Worm (Caenorhabditis elegans) whole organism, mixed stage, embryonic: ENCODE data around the gene T01G5.7.

ENCODE experiments used
- M03D4.4 ChIP-seq: sonication (generic microtip); optimal IDR thresholded peaks from 2 replicates; lab custom pipeline; 2017; ENCODE audit warnings: mild to moderate bottlenecking, missing genetic modification characterization, missing compliant biosample characterization
- bed-3 ChIP-seq: fragments of 200-800 bp; sonication (Bioruptor generic); optimal IDR thresholded peaks from 3 replicates; lab custom pipeline; 2018; ENCODE audit warnings: mild to moderate bottlenecking, missing genetic modification characterization, moderate library complexity, missing compliant biosample characterization
- blmp-1 ChIP-seq: fragments of 150-350 bp; optimal IDR thresholded peaks from 2 replicates; lab custom pipeline; 2014; ENCODE audit warnings: missing biosample characterization, missing genetic modification characterization
- ceh-39 ChIP-seq: fragments of 150-350 bp; optimal IDR thresholded peaks from 2 replicates; lab custom pipeline; 2014; ENCODE audit warnings: missing biosample characterization, missing genetic modification characterization
- ceh-43 ChIP-seq: fragments of 200-800 bp; sonication (Bioruptor generic); optimal IDR thresholded peaks from 2 replicates; lab custom pipeline; 2018; ENCODE audit warnings: mild to moderate bottlenecking, missing genetic modification characterization, moderate library complexity, missing compliant biosample characterization
- ceh-83 ChIP-seq: fragments of 200-800 bp; sonication (Bioruptor generic); optimal IDR thresholded peaks from 2 replicates; lab custom pipeline; 2018; ENCODE audit warnings: mild to moderate bottlenecking, missing genetic modification characterization, missing compliant biosample characterization
- ces-1 ChIP-seq: fragments of 150-350 bp; optimal IDR thresholded peaks from 2 replicates; lab custom pipeline; 2014; ENCODE audit warnings: missing biosample characterization, missing genetic modification reagents, missing genetic modification characterization
- cnd-1 ChIP-seq: fragments of 200-800 bp; sonication (Bioruptor generic); optimal IDR thresholded peaks from 2 replicates; lab custom pipeline; 2018; ENCODE audit warnings: mild to moderate bottlenecking, missing genetic modification characterization, missing compliant biosample characterization
- drap-1 ChIP-seq: fragments of 200-800 bp; sonication (Bioruptor generic); optimal IDR thresholded peaks from 3 replicates; lab custom pipeline; 2018; ENCODE audit warnings: mild to moderate bottlenecking, missing genetic modification characterization, missing compliant biosample characterization
- elt-1 ChIP-seq: sonication (generic microtip); optimal IDR thresholded peaks from 2 replicates; lab custom pipeline; 2017; ENCODE audit warnings: missing genetic modification characterization, mild to moderate bottlenecking, missing compliant biosample characterization, antibody characterized with exemption, moderate library complexity, borderline replicate concordance; ENCODE audit not compliant: insufficient read depth
- flh-1 ChIP-seq: fragments of 200-800 bp; sonication (Bioruptor generic); optimal IDR thresholded peaks from 2 replicates; lab custom pipeline; 2018; ENCODE audit warnings: mild to moderate bottlenecking, missing genetic modification characterization, moderate library complexity, missing compliant biosample characterization
- ham-2 ChIP-seq: fragments of 200-800 bp; sonication (Bioruptor generic); optimal IDR thresholded peaks from 2 replicates; lab custom pipeline; 2018; ENCODE audit warnings: mild to moderate bottlenecking, missing genetic modification characterization, missing compliant biosample characterization
- hlh-1 ChIP-seq: fragments of 150-350 bp; optimal IDR thresholded peaks from 2 replicates; lab custom pipeline; 2014; ENCODE audit warnings: missing biosample characterization, missing genetic modification reagents, missing genetic modification characterization
- lin-13 ChIP-seq: fragments of 150-350 bp; optimal IDR thresholded peaks from 2 replicates; lab custom pipeline; 2014; ENCODE audit warnings: missing biosample characterization, missing genetic modification characterization
- lin-32 ChIP-seq: fragments of 200-800 bp; sonication (Bioruptor generic); optimal IDR thresholded peaks from 2 replicates; lab custom pipeline; 2018; ENCODE audit warnings: mild to moderate bottlenecking, missing genetic modification characterization, missing compliant biosample characterization
- lsy-2 ChIP-seq: fragments of 150-350 bp; optimal IDR thresholded peaks from 2 replicates; lab custom pipeline; 2014; ENCODE audit warnings: missing biosample characterization, missing genetic modification characterization
- mab-5 ChIP-seq: fragments of 150-350 bp; optimal IDR thresholded peaks from 2 replicates; lab custom pipeline; 2014; ENCODE audit warnings: missing biosample characterization, missing genetic modification characterization
- mep-1 ChIP-seq: fragments of 150-350 bp; optimal IDR thresholded peaks from 2 replicates; lab custom pipeline; 2017; ENCODE audit warnings: missing biosample characterization, missing genetic modification reagents, missing genetic modification characterization, inconsistent platforms
- mls-2 ChIP-seq: sonication (generic microtip); optimal IDR thresholded peaks from 2 replicates; lab custom pipeline; 2016; ENCODE audit warnings: mild to moderate bottlenecking, missing genetic modification characterization, moderate library complexity, missing compliant biosample characterization
- nhr-12 ChIP-seq: fragments of 150-350 bp; optimal IDR thresholded peaks from 2 replicates; lab custom pipeline; 2014; ENCODE audit warnings: missing biosample characterization, missing genetic modification characterization
- nhr-2 ChIP-seq: fragments of 150-350 bp; optimal IDR thresholded peaks from 2 replicates; lab custom pipeline; 2014; ENCODE audit warnings: missing biosample characterization, missing genetic modification characterization
- nhr-237 ChIP-seq: fragments of 150-350 bp; optimal IDR thresholded peaks from 2 replicates; lab custom pipeline; 2014; ENCODE audit warnings: missing biosample characterization, missing genetic modification characterization
- nhr-28 ChIP-seq: fragments of 150-350 bp; optimal IDR thresholded peaks from 2 replicates; lab custom pipeline; 2014; ENCODE audit warnings: missing biosample characterization, missing genetic modification characterization
- nhr-76 ChIP-seq: sonication (generic microtip); optimal IDR thresholded peaks from 2 replicates; lab custom pipeline; 2017; ENCODE audit warnings: missing biosample characterization, missing genetic modification characterization
- pha-4 ChIP-seq: fragments of 150-350 bp; optimal IDR thresholded peaks from 2 replicates; lab custom pipeline; 2018; ENCODE audit warnings: missing biosample characterization, missing genetic modification reagents, missing genetic modification characterization
- sem-2 ChIP-seq: fragments of 200-800 bp; sonication (Bioruptor generic); optimal IDR thresholded peaks from 2 replicates; lab custom pipeline; 2018; ENCODE audit warnings: mild to moderate bottlenecking, missing genetic modification characterization, missing compliant biosample characterization
- snpc-4 ChIP-seq: fragments of 150-350 bp; optimal IDR thresholded peaks from 2 replicates; lab custom pipeline; 2014; ENCODE audit warnings: missing biosample characterization, missing genetic modification characterization
- sptf-1 ChIP-seq: sonication (generic microtip); optimal IDR thresholded peaks from 2 replicates; lab custom pipeline; 2017; ENCODE audit warnings: mild to moderate bottlenecking, missing genetic modification characterization, moderate library complexity, missing compliant biosample characterization
- tbx-8 ChIP-seq: fragments of 200-800 bp; sonication (Bioruptor generic); optimal IDR thresholded peaks from 2 replicates; lab custom pipeline; 2018; ENCODE audit warnings: mild to moderate bottlenecking, missing genetic modification characterization, moderate library complexity, missing compliant biosample characterization
- unc-120 ChIP-seq: sonication (generic microtip); optimal IDR thresholded peaks from 2 replicates; lab custom pipeline; 2017; ENCODE audit warnings: missing genetic modification characterization, missing compliant biosample characterization; ENCODE audit not compliant: poor library complexity, severe bottlenecking
- unc-39 ChIP-seq: fragments of 150-350 bp; optimal IDR thresholded peaks from 2 replicates; lab custom pipeline; 2014; ENCODE audit warnings: missing biosample characterization, missing genetic modification characterization
- unc-62 ChIP-seq: fragments of 150-350 bp; optimal IDR thresholded peaks from 2 replicates; lab custom pipeline; 2014; ENCODE audit warnings: missing biosample characterization, missing genetic modification reagents, missing genetic modification characterization
- zip-8 ChIP-seq: fragments of 150-350 bp; optimal IDR thresholded peaks from 2 replicates; lab custom pipeline; 2014; ENCODE audit warnings: missing biosample characterization, missing genetic modification characterization
- ztf-11 ChIP-seq: fragments of 150-350 bp; optimal IDR thresholded peaks from 2 replicates; lab custom pipeline; 2014; ENCODE audit warnings: missing biosample characterization, missing genetic modification characterization

Gene T01G5.7

ce11 chrV:15072738-15073137 is 39.0 kb upstream of the T01G5.7 start:
- TF ChIP-seq ces-1 (GFP tag; lab: Kevin White, UChicago) (peak; percentile 95), hlh-1 (tag; lab: Kevin White, UChicago) (no peak), lin-13 (tag; lab: Kevin White, UChicago) (no peak), drap-1 (GFP tag; lab: Kevin White, UChicago) (peak; percentile 70), elt-1 (tag; lab: Kevin White, UChicago) (peak; percentile 36), nhr-2 (tag; lab: Kevin White, UChicago) (no peak)
- TF ChIP-seq, all 35 proteins: peak for 3

- TF ChIP-seq snpc-4 (tag; lab: Kevin White, UChicago), result no peak
- peak; percentile 60 for TF ChIP-seq ces-1 (GFP tag; lab: Kevin White, UChicago)
Measured at ce11 chrV:15074907-15075306, 36.9 kb upstream of the T01G5.7 start.

- TF ChIP-seq unc-120 (tag; lab: Kevin White, UChicago) (peak; percentile 19), bed-3 (no peak), zip-8 (tag; lab: Kevin White, UChicago) (no peak), sptf-1 (tag; lab: Kevin White, UChicago) (no peak), nhr-76 (no peak), cnd-1 (tag; lab: Kevin White, UChicago) (no peak), mab-5 (tag; lab: Kevin White, UChicago) (peak; percentile 16), nhr-12 (no peak), unc-62 (GFP tag; lab: Kevin White, UChicago) (peak; percentile 82)
Measured at ce11 chrV:15078560-15078959, 33.2 kb upstream of the T01G5.7 start.

ce11 chrV:15082291-15082690 is 29.5 kb upstream of the T01G5.7 start, which contains the start of the genes C01G10.10 and C01G10.9:
Gene C01G10.10, minus strand, starts transcription at chrV:15082441.
Gene C01G10.9, plus strand, starts transcription at chrV:15082530.
- TF ChIP-seq ceh-43 (GFP tag; lab: Kevin White, UChicago), result no peak
- peak; percentile 3 for TF ChIP-seq cnd-1 (tag; lab: Kevin White, UChicago)
- TF ChIP-seq lin-13 (tag; lab: Kevin White, UChicago), result no peak
- peak; percentile 41 for TF ChIP-seq lsy-2 (tag; lab: Kevin White, UChicago)
- TF ChIP-seq drap-1 (GFP tag; lab: Kevin White, UChicago), result peak; percentile 37
- TF ChIP-seq ces-1 (GFP tag; lab: Kevin White, UChicago), result peak; percentile 8
- TF ChIP-seq flh-1 (GFP tag; lab: Kevin White, UChicago), result no peak
- no peak for TF ChIP-seq unc-39 (tag; lab: Kevin White, UChicago)

ce11 chrV:15083659-15084058 is 28.1 kb upstream of the T01G5.7 start:
- TF ChIP-seq mep-1 (tag; lab: Kevin White, UChicago) (no peak), cnd-1 (tag; lab: Kevin White, UChicago) (no peak), ceh-43 (GFP tag; lab: Kevin White, UChicago) (no peak), ceh-39 (tag; lab: Kevin White, UChicago) (no peak), mls-2 (tag; lab: Kevin White, UChicago) (no peak), ham-2 (GFP tag; lab: Kevin White, UChicago) (no peak), elt-1 (tag; lab: Kevin White, UChicago) (no peak), blmp-1 (tag; lab: Kevin White, UChicago) (no peak), sem-2 (GFP tag; lab: Kevin White, UChicago) (no peak), unc-120 (tag; lab: Kevin White, UChicago) (no peak)

- no peak for TF ChIP-seq tbx-8
- TF ChIP-seq snpc-4 (tag; lab: Kevin White, UChicago), result no peak
- TF ChIP-seq unc-62 (GFP tag; lab: Kevin White, UChicago), result no peak
- no peak for TF ChIP-seq ham-2 (GFP tag; lab: Kevin White, UChicago)
- TF ChIP-seq ces-1 (GFP tag; lab: Kevin White, UChicago), result peak; percentile 97
- no peak for TF ChIP-seq nhr-76
- peak; percentile 46 for TF ChIP-seq pha-4 (tag; lab: Kevin White, UChicago)
- no peak for TF ChIP-seq unc-120 (tag; lab: Kevin White, UChicago)
- peak; percentile 70 for TF ChIP-seq drap-1 (GFP tag; lab: Kevin White, UChicago)
- TF ChIP-seq zip-8 (tag; lab: Kevin White, UChicago), result no peak
- peak; percentile 87 for TF ChIP-seq mep-1 (tag; lab: Kevin White, UChicago)
- TF ChIP-seq bed-3, result no peak
- TF ChIP-seq elt-1 (tag; lab: Kevin White, UChicago), result no peak
- peak; percentile 73 for TF ChIP-seq ceh-39 (tag; lab: Kevin White, UChicago)
- no peak for TF ChIP-seq ceh-83 (GFP tag; lab: Kevin White, UChicago)
- TF ChIP-seq mab-5 (tag; lab: Kevin White, UChicago), result peak; percentile 61
- TF ChIP-seq nhr-2 (tag; lab: Kevin White, UChicago), result no peak
- no peak for TF ChIP-seq ztf-11 (tag; lab: Kevin White, UChicago)
- no peak for TF ChIP-seq blmp-1 (tag; lab: Kevin White, UChicago)
- no peak for TF ChIP-seq sem-2 (GFP tag; lab: Kevin White, UChicago)
- TF ChIP-seq lin-13 (tag; lab: Kevin White, UChicago), result peak; percentile 44
- TF ChIP-seq nhr-237 (tag; lab: Kevin White, UChicago), result peak; percentile 90
- TF ChIP-seq lsy-2 (tag; lab: Kevin White, UChicago), result peak; percentile 73
- no peak for TF ChIP-seq nhr-28 (tag; lab: Kevin White, UChicago)
- TF ChIP-seq M03D4.4 (tag; lab: Kevin White, UChicago), result peak; percentile 44
- peak; percentile 2 for TF ChIP-seq hlh-1 (tag; lab: Kevin White, UChicago)
- no peak for TF ChIP-seq nhr-12
- no peak for TF ChIP-seq unc-39 (tag; lab: Kevin White, UChicago)
- TF ChIP-seq ceh-43 (GFP tag; lab: Kevin White, UChicago), result peak; percentile 70
- peak; percentile 56 for TF ChIP-seq lin-32 (GFP tag; lab: Kevin White, UChicago)
- TF ChIP-seq mls-2 (tag; lab: Kevin White, UChicago), result peak; percentile 39
Measured at ce11 chrV:15085335-15085800, 26.4 kb upstream of the T01G5.7 start, which contains the start of the genes ahsa-1 and C01G10.7. Gene ahsa-1, minus strand, starts transcription at chrV:15085385. Gene C01G10.7, plus strand, starts transcription at chrV:15085747.
